Worm (Caenorhabditis elegans): ENCODE results near the gene kvs-2.

The kvs-2 gene

DNA sequence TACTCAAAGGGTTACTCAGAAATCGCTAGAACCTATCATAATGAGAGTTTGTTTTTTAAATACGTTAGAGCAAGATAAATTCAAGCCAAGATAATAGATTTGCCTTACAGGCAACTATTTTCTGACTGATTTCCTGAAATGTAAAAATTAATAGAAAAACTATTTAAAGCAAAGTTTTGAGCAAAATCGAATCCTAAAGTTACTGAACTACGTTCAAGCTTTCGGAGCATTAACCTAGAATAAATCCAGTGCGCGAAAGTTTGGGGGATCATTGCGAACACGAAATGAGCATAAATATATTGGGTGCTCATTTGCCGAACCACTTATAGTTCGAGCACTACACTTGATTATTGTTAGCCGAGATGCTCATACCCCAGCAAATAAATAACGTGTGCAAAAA is 35.8 kb downstream of the kvs-2 start, which contains the start of gene ceh-22:
Gene ceh-22, plus strand, starts transcription at position 301 of the 400 bp plus-strand sequence.
- TF ChIP-seq hrde-1 (tag; optimal IDR thresholded peaks at IDR 0.05; ENCODE audit: borderline replicate concordance) (no peak), nhr-179 (tag; optimal IDR thresholded peaks at IDR 0.05) (no peak), mcd-1 (GFP tag; IDR thresholded peaks at IDR 0.05) (no peak), madf-8 (GFP tag; conservative IDR thresholded peaks at IDR 0.05) (no peak)

DNA sequence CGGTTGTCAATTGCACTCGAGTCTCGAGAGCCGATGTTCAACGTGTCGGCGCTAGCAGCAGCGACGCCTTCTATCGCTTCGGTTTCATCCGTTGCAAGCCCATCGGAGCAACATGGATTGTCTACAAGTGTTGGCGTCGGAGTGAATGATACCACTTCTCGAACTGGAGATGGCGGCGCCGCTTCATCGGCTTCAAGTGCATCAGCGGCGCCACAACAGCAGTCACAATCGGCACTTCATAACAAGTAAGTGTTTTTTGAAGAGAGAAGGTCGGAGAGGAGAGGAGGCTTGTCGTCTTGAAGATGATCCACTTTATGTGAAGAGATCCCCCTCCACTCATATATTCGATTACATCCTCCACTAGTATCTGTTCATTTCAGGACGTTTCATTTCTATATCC is 36.8 kb downstream of the kvs-2 start:
- TF ChIP-seq aptf-2 (GFP tag; conservative IDR thresholded peaks at IDR 0.05) = no peak
- TF ChIP-seq ceh-27 (GFP tag; optimal IDR thresholded peaks at IDR 0.05) = peak; percentile 83
- peak; percentile 69; the same call in 1 of the 2 replicates for TF ChIP-seq sea-2 (GFP tag; IDR thresholded peaks at IDR 0.05)

DNA sequence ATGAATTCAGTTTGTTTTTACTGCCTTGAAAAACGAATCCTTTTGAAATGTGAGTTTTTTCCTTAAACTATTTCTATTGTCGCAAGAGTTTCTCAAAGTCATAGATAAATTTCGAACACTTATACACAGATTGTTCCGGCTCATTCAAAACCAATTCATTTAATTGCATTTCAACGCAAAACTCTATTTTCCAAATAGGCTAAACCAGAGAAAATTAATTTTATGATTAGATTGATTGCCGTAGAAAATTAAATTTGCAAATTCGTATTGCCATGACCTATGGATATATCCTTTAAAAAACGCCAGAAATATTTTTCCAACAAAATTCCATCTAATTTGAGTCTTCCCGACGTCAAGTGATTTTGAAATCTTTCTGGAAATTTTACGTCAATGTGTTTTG is 40.2 kb downstream of the kvs-2 start:
- TF ChIP-seq F33H1.4 (GFP tag; IDR thresholded peaks at IDR 0.05) = no peak
- no peak for TF ChIP-seq tbx-9 (tag; optimal IDR thresholded peaks at IDR 0.05; ENCODE audit: borderline replicate concordance)
- TF ChIP-seq Y95B8A.8 (GFP tag; IDR thresholded peaks at IDR 0.05) = no peak
- no peak for TF ChIP-seq snpc-1.3 (tag; optimal IDR thresholded peaks at IDR 0.05; ENCODE audit: insufficient read depth)
- TF ChIP-seq mel-28 (tag; optimal IDR thresholded peaks at IDR 0.05; ENCODE audit: borderline replicate concordance) = no peak
- no peak for TF ChIP-seq Y56A3A.18 (GFP tag; IDR thresholded peaks at IDR 0.05)
- TF ChIP-seq hmg-1.2 (GFP tag; IDR thresholded peaks at IDR 0.05) = no peak
- TF ChIP-seq attf-6 (GFP tag; IDR thresholded peaks at IDR 0.05) = no peak
- no peak for TF ChIP-seq ztf-22 (GFP tag; optimal IDR thresholded peaks at IDR 0.05)

DNA sequence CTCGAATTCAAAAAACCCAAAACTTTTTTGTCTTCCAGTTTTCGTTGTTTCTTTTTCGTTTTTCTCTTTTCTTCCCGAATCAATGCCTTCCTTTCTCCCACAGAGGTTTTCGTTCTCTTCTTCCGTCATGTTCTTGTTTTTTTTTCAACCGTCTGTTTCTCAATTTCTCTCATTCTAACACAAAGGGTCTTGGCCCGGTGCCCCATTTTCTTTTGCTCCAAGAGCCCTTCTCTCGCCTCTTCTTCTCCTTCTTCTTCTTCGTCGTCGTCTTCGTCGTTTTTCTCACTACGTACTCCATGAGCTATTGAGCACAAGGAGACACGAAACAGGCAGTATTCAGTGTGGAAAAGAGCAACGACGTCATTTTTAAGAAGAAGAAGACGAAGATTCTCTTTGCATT is 41.6 kb downstream of the kvs-2 start:
- no peak for TF ChIP-seq mcd-1 (GFP tag; IDR thresholded peaks at IDR 0.05)
- peak; percentile 35 for TF ChIP-seq K12H6.12 (tag; optimal IDR thresholded peaks at IDR 0.05)
- no peak for TF ChIP-seq ZK185.1 (tag; optimal IDR thresholded peaks at IDR 0.05; ENCODE audit: poor library complexity, severe bottlenecking)
- TF ChIP-seq snpc-1.1 (tag; optimal IDR thresholded peaks at IDR 0.05; ENCODE audit: insufficient read depth) = no peak
- no peak for TF ChIP-seq F22D6.2 (tag; optimal IDR thresholded peaks at IDR 0.05)
- no peak for TF ChIP-seq ccch-3 (GFP tag; optimal IDR thresholded peaks at IDR 0.05)
- no peak for TF ChIP-seq D2030.7 (GFP tag; IDR thresholded peaks at IDR 0.05)
- TF ChIP-seq ceh-27 (GFP tag; optimal IDR thresholded peaks at IDR 0.05) = peak; percentile 8
- TF ChIP-seq F33H1.4 (GFP tag; IDR thresholded peaks at IDR 0.05) = no peak
- no peak for TF ChIP-seq nfya-1 (tag; optimal IDR thresholded peaks at IDR 0.05; ENCODE audit: borderline replicate concordance, insufficient read depth)
- no peak for TF ChIP-seq lsl-1 (GFP tag; optimal IDR thresholded peaks at IDR 0.05)
- TF ChIP-seq ztf-22 (GFP tag; optimal IDR thresholded peaks at IDR 0.05) = no peak
- TF ChIP-seq snpc-3.4 (tag; optimal IDR thresholded peaks at IDR 0.05) = no peak
- TF ChIP-seq zfh-2 (GFP tag; conservative IDR thresholded peaks at IDR 0.05) = 0 out of 2 replicates have a peak, but pooled peaks have one; percentile 36
- no peak for TF ChIP-seq B0019.2 (GFP tag; conservative IDR thresholded peaks at IDR 0.05)
- no peak for TF ChIP-seq bed-1 (GFP tag; IDR thresholded peaks at IDR 0.05)
- no peak for TF ChIP-seq akir-1 (GFP tag; optimal IDR thresholded peaks at IDR 0.05)
- TF ChIP-seq mel-28 (tag; optimal IDR thresholded peaks at IDR 0.05; ENCODE audit: borderline replicate concordance) = no peak
- TF ChIP-seq chd-7 (tag; optimal IDR thresholded peaks at IDR 0.05) = no peak
- TF ChIP-seq cebp-1 (GFP tag; IDR thresholded peaks at IDR 0.05) = no peak
- no peak for TF ChIP-seq cebp-1 (tag; optimal IDR thresholded peaks at IDR 0.05)
- no peak for TF ChIP-seq attf-6 (GFP tag; IDR thresholded peaks at IDR 0.05)
- no peak for TF ChIP-seq F49E8.2 (tag; optimal IDR thresholded peaks at IDR 0.05; ENCODE audit: insufficient read depth)
- TF ChIP-seq egrh-3 (GFP tag; IDR thresholded peaks at IDR 0.05) = no peak
- TF ChIP-seq rec-8 (tag; optimal IDR thresholded peaks at IDR 0.05) = no peak
- no peak for TF ChIP-seq sdz-38 (tag; optimal IDR thresholded peaks at IDR 0.05)
- TF ChIP-seq tbp1 (GFP tag; optimal IDR thresholded peaks at IDR 0.05) = no peak
